Worm (Caenorhabditis elegans): ENCODE data around the gene fbxc-53.

- no peak for TF ChIP-seq ztf-11 (tag; optimal IDR thresholded peaks at IDR 0.05)
- no peak for TF ChIP-seq elt-3 (tag; optimal IDR thresholded peaks at IDR 0.05)
- TF ChIP-seq skn-1 (tag; optimal IDR thresholded peaks at IDR 0.05) = no peak
- TF ChIP-seq ama-1 (optimal IDR thresholded peaks at IDR 0.05) = no peak
- TF ChIP-seq ceh-82 (tag; optimal IDR thresholded peaks at IDR 0.05) = no peak
- no peak for TF ChIP-seq mep-1 (tag; optimal IDR thresholded peaks at IDR 0.05)
Measured at ce11 chrII:3716455-3716854, 5.4 kb downstream of the fbxc-53 start, which contains the start of gene srh-99.

All from whole organism, L1 larva.